Fruit fly (Drosophila melanogaster) whole organism, embryonic: ENCODE data around the gene CG14135.

Experiments used
- BEAF-32 ChIP-seq: fragments of 200-800 bp; sonication (Bioruptor generic); optimal IDR thresholded peaks from 3 replicates; lab custom pipeline; 2017; ENCODE audit warnings: missing biosample characterization, missing genetic modification characterization, mild to moderate bottlenecking, moderate library complexity, missing genetic modification reagents
- Bdp1 ChIP-seq: fragments of 200-800 bp; sonication (Bioruptor generic); optimal IDR thresholded peaks from 3 replicates; lab custom pipeline; 2016; ENCODE audit warnings: missing biosample characterization, missing genetic modification characterization
- CG10543 ChIP-seq: fragments of 200-800 bp; sonication (Bioruptor generic); optimal IDR thresholded peaks from 3 replicates; lab custom pipeline; 2017; ENCODE audit warnings: missing biosample characterization, mild to moderate bottlenecking, missing genetic modification characterization, moderate library complexity
- CG12391 ChIP-seq: fragments of 200-800 bp; sonication (Bioruptor generic); optimal IDR thresholded peaks from 3 replicates; lab custom pipeline; 2018; ENCODE audit warnings: missing biosample characterization, mild to moderate bottlenecking, missing genetic modification characterization, moderate library complexity
- CG12659 ChIP-seq: fragments of 200-800 bp; sonication (Bioruptor generic); optimal IDR thresholded peaks from 3 replicates; lab custom pipeline; 2017; ENCODE audit warnings: mild to moderate bottlenecking, missing biosample characterization, missing genetic modification reagents, missing genetic modification characterization
- CG12744 ChIP-seq: fragments of 200-800 bp; sonication (Bioruptor generic); optimal IDR thresholded peaks from 2 replicates; lab custom pipeline; 2016; ENCODE audit warnings: missing biosample characterization, missing genetic modification characterization
- CG12769 ChIP-seq: fragments of 200-800 bp; sonication (Bioruptor generic); optimal IDR thresholded peaks from 2 replicates; lab custom pipeline; 2019; ENCODE audit warnings: missing biosample characterization, mild to moderate bottlenecking, missing genetic modification characterization, moderate library complexity
- CG12942 ChIP-seq: fragments of 200-800 bp; sonication (Bioruptor generic); optimal IDR thresholded peaks from 3 replicates; lab custom pipeline; 2016; ENCODE audit warnings: missing biosample characterization, missing genetic modification characterization
- CG13894 ChIP-seq: fragments of 200-800 bp; sonication (Bioruptor generic); optimal IDR thresholded peaks from 3 replicates; lab custom pipeline; 2018; ENCODE audit warnings: missing biosample characterization, mild to moderate bottlenecking, missing genetic modification characterization, moderate library complexity
- CG14860 ChIP-seq: fragments of 200-800 bp; sonication (Bioruptor generic); IDR thresholded peaks from 3 replicates; pipeline ENCODE4 v1.3.6; 2022; ENCODE audit warnings: missing biosample characterization, missing genetic modification characterization; ENCODE audit not compliant: partially characterized antibody
- CG1603 ChIP-seq: fragments of 200-800 bp; sonication (Bioruptor generic); optimal IDR thresholded peaks from 2 replicates; lab custom pipeline; 2019; ENCODE audit warnings: missing biosample characterization, mild to moderate bottlenecking, missing genetic modification characterization, moderate library complexity
- CG16813 ChIP-seq: fragments of 200-800 bp; sonication (Bioruptor generic); IDR thresholded peaks from 3 replicates; pipeline ENCODE4 v1.3.6; 2022; ENCODE audit warnings: missing biosample characterization, missing genetic modification characterization; ENCODE audit not compliant: partially characterized antibody
- CG17328 ChIP-seq: fragments of 200-800 bp; sonication (Bioruptor generic); IDR thresholded peaks from 2 replicates; pipeline ENCODE4 v1.3.6; 2022; ENCODE audit warnings: missing biosample characterization, missing genetic modification characterization
- CG18476 ChIP-seq: fragments of 200-800 bp; sonication (Bioruptor generic); optimal IDR thresholded peaks from 2 replicates; lab custom pipeline; 2016; ENCODE audit warnings: missing biosample characterization, mild to moderate bottlenecking, missing genetic modification characterization
- CG2202 ChIP-seq: fragments of 200-800 bp; sonication (Bioruptor generic); optimal IDR thresholded peaks from 2 replicates; lab custom pipeline; 2018; ENCODE audit warnings: missing biosample characterization, mild to moderate bottlenecking, missing genetic modification characterization
- CG30431 ChIP-seq: fragments of 200-800 bp; sonication (Bioruptor generic); optimal IDR thresholded peaks from 2 replicates; lab custom pipeline; 2017; ENCODE audit warnings: missing biosample characterization, missing genetic modification characterization
- CG3726 ChIP-seq: fragments of 200-800 bp; sonication (Bioruptor generic); IDR thresholded peaks from 3 replicates; pipeline ENCODE4, ENCODE4 v1.3.6; 2022; ENCODE audit warnings: missing biosample characterization, missing genetic modification characterization
- CG42726 ChIP-seq: fragments of 200-800 bp; sonication (Bioruptor generic); IDR thresholded peaks from 2 replicates; pipeline ENCODE4 v1.3.6; 2022; ENCODE audit warnings: missing biosample characterization, missing genetic modification characterization; ENCODE audit not compliant: partially characterized antibody
- CG4282 ChIP-seq: fragments of 200-800 bp; sonication (Bioruptor generic); optimal IDR thresholded peaks from 2 replicates; lab custom pipeline; 2016; ENCODE audit warnings: missing biosample characterization, missing genetic modification characterization
- CG4360 ChIP-seq: fragments of 200-800 bp; sonication (Bioruptor generic); IDR thresholded peaks from 2 replicates; pipeline ENCODE4 v1.3.6; 2022; ENCODE audit warnings: missing biosample characterization, missing genetic modification characterization
- CG6654 ChIP-seq: fragments of 200-800 bp; sonication (Bioruptor generic); optimal IDR thresholded peaks from 2 replicates; lab custom pipeline; 2017; ENCODE audit warnings: missing biosample characterization, mild to moderate bottlenecking, missing genetic modification characterization
- CG7372 ChIP-seq: fragments of 200-800 bp; sonication (Bioruptor generic); IDR thresholded peaks from 2 replicates; pipeline ENCODE4 v1.3.6; 2022; ENCODE audit warnings: missing biosample characterization, missing genetic modification characterization
- CG8924 ChIP-seq: fragments of 200-800 bp; optimal IDR thresholded peaks from 3 replicates; lab custom pipeline; 2019; ENCODE audit warnings: missing biosample characterization, mild to moderate bottlenecking, missing genetic modification characterization, moderate library complexity
- CG9437 ChIP-seq: fragments of 200-800 bp; sonication (Bioruptor generic); optimal IDR thresholded peaks from 2 replicates; lab custom pipeline; 2018; ENCODE audit warnings: missing biosample characterization, mild to moderate bottlenecking, missing genetic modification characterization
- CG9817 ChIP-seq: fragments of 200-800 bp; sonication (Bioruptor generic); optimal IDR thresholded peaks from 2 replicates; lab custom pipeline; 2018; ENCODE audit warnings: missing biosample characterization, mild to moderate bottlenecking, missing genetic modification characterization, moderate library complexity
- Lpt ChIP-seq: fragments of >200 bp; optimal IDR thresholded peaks from 2 replicates; lab custom pipeline; 2018; ENCODE audit warnings: missing biosample characterization, missing genetic modification characterization
- Med ChIP-seq: fragments of 200-800 bp; sonication (Bioruptor generic); peaks from one replicate; lab custom pipeline; 2016; ENCODE audit warnings: missing biosample characterization, missing genetic modification characterization, mild to moderate bottlenecking, inconsistent platforms, moderate library complexity
- ac ChIP-seq: fragments of 200-800 bp; sonication (Bioruptor generic); optimal IDR thresholded peaks from 3 replicates; lab custom pipeline; 2017; ENCODE audit warnings: missing biosample characterization, mild to moderate bottlenecking, missing genetic modification characterization
- ase ChIP-seq: fragments of 200-800 bp; sonication (Bioruptor generic); IDR thresholded peaks from 3 replicates; pipeline ENCODE4 v1.3.6; 2022; ENCODE audit warnings: missing biosample characterization, missing genetic modification characterization
- chinmo ChIP-seq: fragments of 200-800 bp; sonication (Bioruptor generic); IDR thresholded peaks from 4 replicates; pipeline ENCODE4 v1.3.6; 2022; ENCODE audit warnings: missing biosample characterization, missing genetic modification characterization; ENCODE audit not compliant: partially characterized antibody
- da ChIP-seq: fragments of 200-800 bp; sonication (Bioruptor generic); optimal IDR thresholded peaks from 2 replicates; lab custom pipeline; 2016; ENCODE audit warnings: missing biosample characterization, missing genetic modification characterization
- dati ChIP-seq: fragments of 200-800 bp; sonication (Bioruptor generic); IDR thresholded peaks from 2 replicates; pipeline ENCODE4 v1.3.6; 2022; ENCODE audit warnings: missing biosample characterization, missing genetic modification characterization
- dimm ChIP-seq: fragments of 200-800 bp; sonication (Bioruptor generic); IDR thresholded peaks from 2 replicates; pipeline ENCODE4 v1.3.6; 2022; ENCODE audit warnings: missing biosample characterization, missing genetic modification characterization
- dmrt11E ChIP-seq: fragments of 200-800 bp; sonication (Bioruptor generic); optimal IDR thresholded peaks from 3 replicates; lab custom pipeline; 2018; ENCODE audit warnings: missing biosample characterization, mild to moderate bottlenecking, missing genetic modification characterization, moderate library complexity
- ems ChIP-seq: fragments of 200-800 bp; sonication (Bioruptor generic); optimal IDR thresholded peaks from 3 replicates; lab custom pipeline; 2016; ENCODE audit warnings: missing biosample characterization, missing genetic modification characterization
- en ChIP-seq: fragments of 200-800 bp; sonication (Bioruptor generic); optimal IDR thresholded peaks from 2 replicates; lab custom pipeline; 2016; ENCODE audit warnings: missing biosample characterization, missing genetic modification characterization
- ham ChIP-seq: fragments of 200-800 bp; sonication (Bioruptor generic); IDR thresholded peaks from 2 replicates; pipeline ENCODE4 v1.3.6; 2022; ENCODE audit warnings: missing biosample characterization, missing genetic modification characterization
- klu ChIP-seq: fragments of 200-800 bp; sonication (Bioruptor generic); IDR thresholded peaks from 2 replicates; pipeline ENCODE4 v1.3.6; 2022; ENCODE audit warnings: missing biosample characterization, missing genetic modification characterization
- luna ChIP-seq: fragments of 200-800 bp; sonication (Bioruptor generic); optimal IDR thresholded peaks from 2 replicates; lab custom pipeline; 2016; ENCODE audit warnings: missing biosample characterization, missing genetic modification characterization
- mam ChIP-seq: fragments of 200-800 bp; sonication (Bioruptor generic); optimal IDR thresholded peaks from 3 replicates; lab custom pipeline; 2016; ENCODE audit warnings: missing biosample characterization, missing genetic modification characterization
- nerfin-1 ChIP-seq: fragments of 200-800 bp; sonication (Bioruptor generic); optimal IDR thresholded peaks from 3 replicates; lab custom pipeline; 2019; ENCODE audit warnings: missing biosample characterization, mild to moderate bottlenecking, missing genetic modification characterization, moderate library complexity
- onecut ChIP-seq: fragments of 200-800 bp; sonication (Bioruptor generic); IDR thresholded peaks from 2 replicates; pipeline ENCODE4 v1.3.6; 2022; ENCODE audit warnings: missing biosample characterization, missing genetic modification characterization
- sd ChIP-seq: fragments of 200-800 bp; sonication (Bioruptor generic); optimal IDR thresholded peaks from 3 replicates; lab custom pipeline; 2018; ENCODE audit warnings: missing biosample characterization, mild to moderate bottlenecking, missing genetic modification characterization, moderate library complexity
- sens ChIP-seq: fragments of 200-800 bp; sonication (Bioruptor generic); peaks from one replicate; lab custom pipeline; 2016; ENCODE audit warnings: missing biosample characterization, missing genetic modification characterization
- tgo ChIP-seq: fragments of 200-800 bp; sonication (Bioruptor generic); IDR thresholded peaks from 3 replicates; pipeline ENCODE4 v1.3.6; 2022; ENCODE audit warnings: missing biosample characterization, missing genetic modification characterization
- z ChIP-seq: fragments of 200-800 bp; sonication (Bioruptor generic); IDR thresholded peaks from 3 replicates; pipeline ENCODE4 v1.3.6; 2022; ENCODE audit warnings: missing biosample characterization, missing genetic modification characterization

Gene CG14135

DNA sequence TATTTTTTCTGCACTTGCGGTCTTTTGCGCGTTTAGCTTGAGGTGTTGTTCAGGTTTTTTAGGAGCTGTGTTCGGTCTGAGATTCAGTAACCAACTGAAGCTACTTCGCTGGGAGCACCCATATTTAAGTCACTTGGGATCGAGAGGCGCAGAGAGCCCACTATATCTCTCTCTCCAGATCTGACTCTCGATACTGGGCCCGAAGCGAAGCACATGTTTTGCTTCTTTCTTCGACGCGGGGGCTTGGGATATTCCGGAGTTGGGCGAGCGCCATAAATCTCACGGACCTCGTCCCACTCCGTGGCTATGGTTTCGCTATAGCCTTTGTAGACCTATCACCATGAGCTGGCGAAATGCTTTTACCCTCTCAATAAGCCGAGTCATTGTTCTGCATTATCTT, 23.8 kb downstream of the CG14135 start, which contains the start of gene CG14132 (continued):
- TF ChIP-seq ham (GFP tag; lab: Robert Waterston, UW) (no peak), CG6654 (GFP tag; lab: Kevin White, UChicago) (no peak), CG30431 (GFP tag; lab: Kevin White, UChicago) (no peak), CG42726 (no peak), CG9817 (tag; lab: Kevin White, UChicago) (no peak), tgo (GFP tag; lab: Robert Waterston, UW) (no peak), luna (GFP tag; lab: Kevin White, UChicago) (no peak), CG3726 (GFP tag; lab: Robert Waterston, UW) (no peak), CG17328 (GFP tag; lab: Robert Waterston, UW) (no peak), ac (no peak), CG4282 (GFP tag; lab: Kevin White, UChicago) (no peak), Med (peak; percentile 61), CG8924 (tag; lab: Kevin White, UChicago) (no peak), CG12391 (tag; lab: Kevin White, UChicago) (no peak), dmrt11E (tag; lab: Kevin White, UChicago) (no peak), ems (GFP tag; lab: Kevin White, UChicago) (no peak), en (GFP tag; lab: Kevin White, UChicago) (no peak), sens (GFP tag; lab: Kevin White, UChicago) (no peak), CG12744 (GFP tag; lab: Kevin White, UChicago) (no peak), Lpt (no peak), ase (no peak), CG16813 (GFP tag; lab: Robert Waterston, UW) (no peak), BEAF-32 (GFP tag; lab: Kevin White, UChicago) (no peak), z (GFP tag; lab: Robert Waterston, UW) (no peak), CG14860 (GFP tag; lab: Robert Waterston, UW) (no peak), CG9437 (GFP tag; lab: Kevin White, UChicago) (no peak), CG4360 (no peak), nerfin-1 (tag; lab: Kevin White, UChicago) (no peak), dimm (no peak)

DNA sequence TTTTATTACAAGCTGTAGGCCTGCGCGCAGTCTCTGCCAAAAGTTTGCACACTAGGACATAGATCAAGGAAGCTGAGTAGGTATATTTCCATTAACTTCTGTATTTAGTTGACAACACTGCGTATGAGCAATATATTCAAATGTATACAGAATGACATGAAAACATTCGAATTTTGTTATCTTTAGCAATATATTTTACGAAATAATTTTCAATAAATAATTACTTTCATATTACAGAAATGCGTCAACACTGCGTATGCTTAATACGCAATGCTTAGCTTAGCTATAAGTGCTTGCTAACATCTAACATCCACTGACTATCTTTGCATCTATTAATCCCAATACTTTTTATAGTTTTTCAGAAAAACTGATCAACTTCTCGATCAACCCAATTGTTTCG, 25.0 kb downstream of the CG14135 start:
- TF ChIP-seq CG18476 (GFP tag; lab: Kevin White, UChicago) (peak; percentile 29), Med (peak; percentile 6), CG12659 (GFP tag; lab: Kevin White, UChicago) (no peak), CG1603 (tag; lab: Kevin White, UChicago) (no peak)

DNA sequence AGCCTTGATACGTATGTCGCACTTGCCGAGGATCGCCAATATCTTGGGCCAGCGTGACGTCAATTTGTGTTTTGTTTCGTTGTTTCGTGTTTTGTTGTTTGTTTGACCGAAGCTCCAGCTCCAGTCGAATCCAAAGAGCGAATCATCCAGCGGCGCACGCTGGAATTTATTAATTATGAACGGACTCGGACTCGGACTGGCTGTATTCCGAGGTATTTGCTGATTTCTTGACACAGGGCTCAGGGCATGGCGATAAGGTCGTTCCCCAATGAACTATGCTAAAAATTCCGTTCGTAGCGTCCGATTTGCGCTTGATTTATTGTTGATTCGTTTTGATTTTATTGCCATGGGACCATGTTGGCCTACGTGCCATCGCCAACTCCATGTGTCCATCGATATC, 25.5 kb downstream of the CG14135 start:
- TF ChIP-seq mam (GFP tag; lab: Kevin White, UChicago), result no peak
- peak; percentile 58 for TF ChIP-seq CG12769
- TF ChIP-seq sd (tag; lab: Kevin White, UChicago), result peak; percentile 95
- TF ChIP-seq Bdp1 (GFP tag; lab: Kevin White, UChicago), result no peak
- no peak for TF ChIP-seq CG2202
- TF ChIP-seq dati (GFP tag; lab: Robert Waterston, UW), result no peak
- no peak for TF ChIP-seq onecut
- 0 out of 4 replicates have a peak, but pooled peaks have one; percentile 48 for TF ChIP-seq chinmo (GFP tag; lab: Robert Waterston, UW)
- peak; percentile 64 for TF ChIP-seq CG13894
- no peak for TF ChIP-seq CG7372 (GFP tag; lab: Robert Waterston, UW)
- no peak for TF ChIP-seq da
- no peak for TF ChIP-seq klu
- no peak for TF ChIP-seq CG12942 (GFP tag; lab: Kevin White, UChicago)
- peak; percentile 22 for TF ChIP-seq CG10543
